Worm (Caenorhabditis elegans) whole organism, L3 larva: ENCODE results near the gene D1054.5.

Experiments
- R02D3.7 ChIP-seq: fragments of 150-350 bp; optimal IDR thresholded peaks from 2 replicates; lab custom pipeline; 2014; ENCODE audit warnings: missing biosample characterization, missing genetic modification characterization
- ZK546.5 ChIP-seq: sonication (generic microtip); optimal IDR thresholded peaks from 2 replicates; lab custom pipeline; 2017; ENCODE audit warnings: missing biosample characterization, missing genetic modification characterization
- aly-2 ChIP-seq: fragments of 150-350 bp; optimal IDR thresholded peaks from 2 replicates; lab custom pipeline; 2014; ENCODE audit warnings: missing biosample characterization, missing genetic modification characterization
- ceh-16 ChIP-seq: sonication (generic microtip); optimal IDR thresholded peaks from 2 replicates; lab custom pipeline; 2017; ENCODE audit warnings: missing biosample characterization, missing genetic modification characterization
- ceh-82 ChIP-seq: fragments of 150-350 bp; optimal IDR thresholded peaks from 2 replicates; lab custom pipeline; 2014; ENCODE audit warnings: missing biosample characterization, missing genetic modification characterization
- daf-12 ChIP-seq: fragments of 150-350 bp; optimal IDR thresholded peaks from 2 replicates; lab custom pipeline; 2014; ENCODE audit warnings: missing biosample characterization, missing genetic modification reagents, missing genetic modification characterization
- egl-27 ChIP-seq: sonication (generic microtip); optimal IDR thresholded peaks from 4 replicates; lab custom pipeline; 2017; ENCODE audit warnings: missing biosample characterization, missing genetic modification reagents, missing genetic modification characterization
- egl-5 ChIP-seq: fragments of 150-350 bp; optimal IDR thresholded peaks from 2 replicates; lab custom pipeline; 2017; ENCODE audit warnings: missing biosample characterization, missing genetic modification reagents, missing genetic modification characterization, inconsistent platforms
- elt-1 ChIP-seq: fragments of 150-350 bp; optimal IDR thresholded peaks from 2 replicates; lab custom pipeline; 2014; ENCODE audit warnings: missing biosample characterization, missing genetic modification characterization
- elt-2 ChIP-seq: sonication (generic microtip); optimal IDR thresholded peaks from 2 replicates; lab custom pipeline; 2016; ENCODE audit warnings: missing genetic modification reagents, mild to moderate bottlenecking, missing genetic modification characterization, missing compliant biosample characterization
- elt-3 ChIP-seq, 3 experiments: fragments of 150-350 bp in 1 of 3; sonication (generic microtip) in 2 of 3; optimal IDR thresholded peaks; 2 replicates in 2 of 3; 4 replicates in 1 of 3; lab custom pipeline; 2014 to 2017; ENCODE audit warnings: missing biosample characterization in 3 of 3, missing genetic modification characterization in 3 of 3
- eor-1 ChIP-seq, 2 experiments: fragments of 150-350 bp; optimal IDR thresholded peaks; 2 replicates each; lab custom pipeline; 2014 to 2018; ENCODE audit warnings: missing biosample characterization in 2 of 2, missing genetic modification characterization in 2 of 2
- fkh-10 ChIP-seq: sonication (generic microtip); optimal IDR thresholded peaks from 2 replicates; lab custom pipeline; 2017; ENCODE audit warnings: missing biosample characterization, missing genetic modification reagents, missing genetic modification characterization
- fkh-2 ChIP-seq: fragments of 150-350 bp; optimal IDR thresholded peaks from 2 replicates; lab custom pipeline; 2014; ENCODE audit warnings: missing biosample characterization, missing genetic modification reagents, missing genetic modification characterization
- fos-1 ChIP-seq: fragments of 150-350 bp; optimal IDR thresholded peaks from 2 replicates; lab custom pipeline; 2014; ENCODE audit warnings: missing biosample characterization, missing genetic modification characterization
- hmg-11 ChIP-seq: sonication (generic microtip); optimal IDR thresholded peaks from 2 replicates; lab custom pipeline; 2016; ENCODE audit warnings: missing genetic modification characterization, missing compliant biosample characterization
- jun-1 ChIP-seq: fragments of 150-350 bp; optimal IDR thresholded peaks from 2 replicates; lab custom pipeline; 2014; ENCODE audit warnings: missing biosample characterization, missing genetic modification reagents, missing genetic modification characterization
- lin-39 ChIP-seq: fragments of 150-350 bp; optimal IDR thresholded peaks from 2 replicates; lab custom pipeline; 2018; ENCODE audit warnings: missing biosample characterization, missing genetic modification reagents, missing genetic modification characterization
- mdl-1 ChIP-seq: fragments of 150-350 bp; optimal IDR thresholded peaks from 2 replicates; lab custom pipeline; 2014; ENCODE audit warnings: missing biosample characterization, missing genetic modification characterization
- mml-1 ChIP-seq: fragments of 150-350 bp; sonication (generic microtip); optimal IDR thresholded peaks from 3 replicates; lab custom pipeline; 2014; ENCODE audit warnings: missing biosample characterization, missing genetic modification characterization
- nfya-1 ChIP-seq: sonication (generic microtip); optimal IDR thresholded peaks from 2 replicates; lab custom pipeline; 2017; ENCODE audit warnings: missing genetic modification characterization, mild to moderate bottlenecking, missing compliant biosample characterization, antibody characterized with exemption, moderate library complexity; ENCODE audit not compliant: insufficient read depth
- nhr-11 ChIP-seq: fragments of 150-350 bp; optimal IDR thresholded peaks from 2 replicates; lab custom pipeline; 2014; ENCODE audit warnings: missing biosample characterization, missing genetic modification characterization
- nhr-12 ChIP-seq: fragments of 150-350 bp; optimal IDR thresholded peaks from 2 replicates; lab custom pipeline; 2014; ENCODE audit warnings: missing biosample characterization, missing genetic modification characterization
- nhr-23 ChIP-seq: fragments of 150-350 bp; optimal IDR thresholded peaks from 2 replicates; lab custom pipeline; 2014; ENCODE audit warnings: missing biosample characterization, missing genetic modification reagents, missing genetic modification characterization
- nhr-237 ChIP-seq: fragments of 150-350 bp; optimal IDR thresholded peaks from 2 replicates; lab custom pipeline; 2014; ENCODE audit warnings: missing biosample characterization, missing genetic modification characterization
- nhr-25 ChIP-seq: sonication (generic microtip); optimal IDR thresholded peaks from 2 replicates; lab custom pipeline; 2017; ENCODE audit warnings: missing biosample characterization, missing genetic modification characterization
- nhr-43 ChIP-seq: sonication (generic microtip); optimal IDR thresholded peaks from 2 replicates; lab custom pipeline; 2016; ENCODE audit warnings: mild to moderate bottlenecking, missing genetic modification characterization, missing compliant biosample characterization; ENCODE audit not compliant: poor library complexity, severe bottlenecking
- nhr-67 ChIP-seq: fragments of 150-350 bp; optimal IDR thresholded peaks from 2 replicates; lab custom pipeline; 2014; ENCODE audit warnings: missing biosample characterization, missing genetic modification characterization
- nhr-77 ChIP-seq: fragments of 150-350 bp; optimal IDR thresholded peaks from 2 replicates; lab custom pipeline; 2014; ENCODE audit warnings: missing biosample characterization, missing genetic modification characterization
- pha-4 ChIP-seq: fragments of 150-350 bp; optimal IDR thresholded peaks from 2 replicates; lab custom pipeline; 2014; ENCODE audit warnings: missing biosample characterization, missing genetic modification reagents, missing genetic modification characterization
- pqm-1 ChIP-seq: fragments of 150-350 bp; optimal IDR thresholded peaks from 2 replicates; lab custom pipeline; 2017; ENCODE audit warnings: missing biosample characterization, missing genetic modification characterization, inconsistent platforms
- sea-2 ChIP-seq: fragments of 150-350 bp; sonication (generic microtip); optimal IDR thresholded peaks from 4 replicates; lab custom pipeline; 2014; ENCODE audit warnings: missing biosample characterization, missing genetic modification reagents, missing genetic modification characterization
- skn-1 ChIP-seq: fragments of 150-350 bp; optimal IDR thresholded peaks from 2 replicates; lab custom pipeline; 2014; ENCODE audit warnings: missing biosample characterization, missing genetic modification characterization
- tbx-2 ChIP-seq: sonication (generic microtip); optimal IDR thresholded peaks from 2 replicates; lab custom pipeline; 2016; ENCODE audit warnings: mild to moderate bottlenecking, missing genetic modification characterization, missing compliant biosample characterization
- unc-39 ChIP-seq: sonication (generic microtip); optimal IDR thresholded peaks from 4 replicates; lab custom pipeline; 2017; ENCODE audit warnings: missing biosample characterization, missing genetic modification characterization
- zag-1 ChIP-seq: fragments of 150-350 bp; optimal IDR thresholded peaks from 2 replicates; lab custom pipeline; 2014; ENCODE audit warnings: missing biosample characterization, missing genetic modification characterization
- ztf-4 ChIP-seq: fragments of 150-350 bp; optimal IDR thresholded peaks from 2 replicates; lab custom pipeline; 2014; ENCODE audit warnings: missing biosample characterization, missing genetic modification characterization

D1054.5 gene

DNA sequence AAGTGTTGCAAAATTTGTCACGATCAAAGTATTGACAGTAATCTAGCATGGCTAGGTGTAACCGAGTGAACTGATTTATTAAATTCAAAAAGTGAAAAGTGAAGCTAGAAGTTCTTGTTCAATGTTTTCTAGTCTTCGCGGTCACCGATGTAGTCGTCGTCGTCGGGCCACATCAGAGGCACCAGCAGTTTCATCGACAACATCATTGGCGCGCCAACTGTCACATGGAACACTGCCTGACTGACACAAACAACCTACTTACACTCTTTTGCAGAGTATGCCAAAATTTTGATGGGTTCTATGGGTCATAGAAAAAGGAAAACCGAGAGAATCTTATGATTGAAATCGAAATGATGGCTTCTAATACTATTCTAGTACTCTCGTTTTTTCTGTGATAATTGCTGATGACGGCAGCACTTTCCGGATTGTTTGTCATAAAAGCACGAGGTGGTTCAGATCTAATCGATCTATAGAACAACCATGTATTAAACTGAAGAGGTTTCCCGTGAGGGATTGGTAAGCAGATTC lies 50.9 kb downstream of the D1054.5 start:
- no peak for TF ChIP-seq unc-39
- no peak for TF ChIP-seq sea-2 (GFP tag; lab: Kevin White, UChicago)
- TF ChIP-seq elt-1 = no peak
- no peak for TF ChIP-seq zag-1 (tag; lab: Kevin White, UChicago)
- no peak for TF ChIP-seq egl-5 (tag; lab: Kevin White, UChicago)
- TF ChIP-seq skn-1 = no peak
- no peak for TF ChIP-seq nhr-67
- no peak for TF ChIP-seq nhr-25 (tag; lab: Kevin White, UChicago)
- TF ChIP-seq hmg-11 = no peak
- no peak for TF ChIP-seq elt-2 (tag; lab: Kevin White, UChicago)
- TF ChIP-seq daf-12 (tag; lab: Kevin White, UChicago) = no peak
- TF ChIP-seq pqm-1 = no peak
- no peak for TF ChIP-seq R02D3.7
- no peak for TF ChIP-seq nhr-237 (tag; lab: Kevin White, UChicago)
- no peak for TF ChIP-seq nfya-1 (tag; lab: Kevin White, UChicago)
- no peak for TF ChIP-seq egl-27
- no peak for TF ChIP-seq mdl-1 (tag; lab: Kevin White, UChicago)
- TF ChIP-seq fkh-2 (tag; lab: Kevin White, UChicago) = no peak
- no peak for TF ChIP-seq fkh-10 (GFP tag; lab: Kevin White, UChicago)

DNA sequence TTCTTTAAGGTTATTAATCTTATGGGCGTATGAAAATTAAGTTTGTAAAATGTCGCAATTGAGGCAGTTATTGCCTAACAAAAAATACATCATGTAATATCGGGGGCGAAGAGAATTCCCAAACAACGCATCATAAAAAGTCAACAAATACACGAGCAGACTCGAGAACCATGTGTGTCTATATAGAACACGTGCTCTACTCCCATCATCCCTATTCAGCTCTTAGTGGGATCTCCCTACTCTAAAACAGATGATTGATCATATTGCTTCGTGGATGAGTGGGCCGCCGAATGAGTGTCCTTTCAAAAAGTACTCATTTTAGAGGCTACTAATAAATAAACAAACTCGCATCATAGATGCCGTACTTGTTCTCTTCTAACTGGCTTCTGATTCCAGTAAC lies 51.9 kb downstream of the D1054.5 start:
- peak; percentile 70 for TF ChIP-seq pha-4 (tag; lab: Kevin White, UChicago)
- no peak for TF ChIP-seq nfya-1 (tag; lab: Kevin White, UChicago)
- no peak for TF ChIP-seq elt-1
- no peak for TF ChIP-seq elt-2 (tag; lab: Kevin White, UChicago)
- TF ChIP-seq fos-1 (tag; lab: Kevin White, UChicago) = no peak
- TF ChIP-seq nhr-23 (tag; lab: Kevin White, UChicago) = no peak
- TF ChIP-seq ceh-82 (tag; lab: Kevin White, UChicago) = no peak
- TF ChIP-seq aly-2 (tag; lab: Kevin White, UChicago) = no peak
- no peak for TF ChIP-seq elt-3 (tag; optimal IDR thresholded peaks at IDR 0.05; lab: Kevin White, UChicago)
- no peak for TF ChIP-seq nhr-25 (tag; lab: Kevin White, UChicago)
- peak; percentile 36 for TF ChIP-seq egl-5 (tag; lab: Kevin White, UChicago)
- no peak for TF ChIP-seq fkh-2 (tag; lab: Kevin White, UChicago)
- no peak for TF ChIP-seq eor-1 (tag; optimal IDR thresholded peaks at IDR 0.05; lab: Kevin White, UChicago)
- no peak for TF ChIP-seq nhr-11 (tag; lab: Kevin White, UChicago)
- no peak for TF ChIP-seq mml-1
- TF ChIP-seq skn-1 = no peak
- TF ChIP-seq nhr-77 (tag; lab: Kevin White, UChicago) = no peak
- TF ChIP-seq, all 47 proteins: peak for 2

DNA sequence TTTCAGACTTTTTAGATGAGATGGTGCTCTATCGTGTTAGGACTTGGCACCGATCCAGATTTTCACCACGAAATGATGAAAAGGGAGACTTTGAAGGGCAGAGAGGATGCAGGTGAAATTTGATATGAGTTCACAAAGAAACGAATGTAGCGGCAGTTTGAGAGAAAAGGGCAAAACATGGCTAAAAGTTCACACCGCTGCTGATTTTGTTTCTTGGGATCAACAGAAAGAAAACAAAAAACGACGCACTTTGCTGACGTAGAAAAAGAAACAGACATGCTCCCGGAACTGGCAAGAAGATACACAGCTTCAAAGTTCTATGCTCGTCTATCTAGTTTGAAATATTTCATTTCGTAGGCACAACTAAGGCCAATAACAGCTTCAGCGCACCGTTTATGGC lies 52.8 kb downstream of the D1054.5 start:
- TF ChIP-seq nhr-12 (tag; lab: Kevin White, UChicago) (no peak), aly-2 (tag; lab: Kevin White, UChicago) (no peak), mml-1 (no peak), fkh-2 (tag; lab: Kevin White, UChicago) (no peak), fkh-10 (GFP tag; lab: Kevin White, UChicago) (no peak), lin-39 (tag; lab: Kevin White, UChicago) (no peak), ztf-4 (no peak), ceh-16 (tag; lab: Kevin White, UChicago) (no peak), nhr-11 (tag; lab: Kevin White, UChicago) (no peak), R02D3.7 (no peak), mdl-1 (tag; lab: Kevin White, UChicago) (no peak), nhr-43 (tag; lab: Kevin White, UChicago) (no peak), nhr-25 (tag; lab: Kevin White, UChicago) (no peak), nhr-237 (tag; lab: Kevin White, UChicago) (no peak)

DNA sequence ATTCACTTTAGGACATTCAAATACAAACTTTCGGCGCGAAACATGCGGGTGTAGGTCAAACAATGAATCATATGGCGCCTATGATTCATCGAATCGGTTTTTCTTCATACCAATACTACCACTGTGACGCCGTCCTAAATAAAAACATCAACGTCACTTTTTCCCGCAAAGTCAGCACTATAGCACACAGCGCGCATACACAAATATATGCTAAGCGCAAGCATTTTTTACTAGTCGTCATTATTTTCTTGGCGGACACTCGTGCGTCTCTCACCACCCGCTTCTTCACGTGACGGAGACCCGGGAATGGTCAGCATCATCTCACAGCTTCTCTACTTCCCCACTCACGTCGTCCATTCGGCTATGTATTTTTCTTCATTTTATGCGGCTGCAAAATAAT lies 53.2 kb downstream of the D1054.5 start:
- TF ChIP-seq pha-4 (tag; lab: Kevin White, UChicago) (peak; percentile 48), elt-3 (tag; optimal IDR thresholded peaks at IDR 0.05; lab: Kevin White, UChicago) (no peak), nfya-1 (tag; lab: Kevin White, UChicago) (peak; percentile 28), jun-1 (tag; lab: Kevin White, UChicago) (no peak), lin-39 (tag; lab: Kevin White, UChicago) (peak; percentile 42), tbx-2 (tag; lab: Kevin White, UChicago) (no peak), ceh-82 (tag; lab: Kevin White, UChicago) (no peak), skn-1 (no peak), nhr-43 (tag; lab: Kevin White, UChicago) (no peak), ZK546.5 (no peak), nhr-237 (tag; lab: Kevin White, UChicago) (no peak), ceh-16 (tag; lab: Kevin White, UChicago) (no peak), egl-27 (no peak), nhr-12 (tag; lab: Kevin White, UChicago) (no peak), elt-1 (no peak)
